Worm (Caenorhabditis elegans): ENCODE data around the gene dnj-18.

Gene dnj-18

ce11 chrIII:4653912-4654311, 44.0 kb upstream of the dnj-18 start (continued):
- TF ChIP-seq daf-16 (GFP tag; optimal IDR thresholded peaks at IDR 0.05) (peak in 1 of 2 experiments; percentile 44), daf-16 (tag; optimal IDR thresholded peaks at IDR 0.05) (no peak), T26A8.4 (GFP tag; IDR thresholded peaks at IDR 0.05) (no peak), nhr-10 (tag; optimal IDR thresholded peaks at IDR 0.05) (no peak)

ce11 chrIII:4655402-4655801, 42.5 kb upstream of the dnj-18 start, which contains the start of gene T23F11.2:
Gene T23F11.2 (minus strand): TSS chrIII:4655502.
- no peak for TF ChIP-seq hlh-11 (tag; optimal IDR thresholded peaks at IDR 0.05)
- no peak for TF ChIP-seq F26F4.8 (GFP tag; conservative IDR thresholded peaks at IDR 0.05)
- TF ChIP-seq snpc-1.2 (GFP tag; IDR thresholded peaks at IDR 0.05), result no peak
- no peak for TF ChIP-seq madf-9 (GFP tag; conservative IDR thresholded peaks at IDR 0.05)
- no peak for TF ChIP-seq Y5F2A.4 (GFP tag; optimal IDR thresholded peaks at IDR 0.05)
- TF ChIP-seq daf-16 (GFP tag; optimal IDR thresholded peaks at IDR 0.05), result no peak
- no peak for TF ChIP-seq daf-16 (tag; optimal IDR thresholded peaks at IDR 0.05)
- no peak for TF ChIP-seq lin-15B (tag; optimal IDR thresholded peaks at IDR 0.05)
- TF ChIP-seq ZK337.2 (GFP tag; IDR thresholded peaks at IDR 0.05), result no peak
- TF ChIP-seq ceh-28 (tag; optimal IDR thresholded peaks at IDR 0.05), result no peak
- TF ChIP-seq dmd-9 (GFP tag; IDR thresholded peaks at IDR 0.05), result no peak
- TF ChIP-seq lsy-2 (tag; optimal IDR thresholded peaks at IDR 0.05), result no peak

ce11 chrIII:4656415-4656814, 41.5 kb upstream of the dnj-18 start:
- TF ChIP-seq ceh-20 (GFP tag; IDR thresholded peaks at IDR 0.05) (0 out of 2 replicates have a peak, but pooled peaks have one; percentile 53), hlh-30 (tag; optimal IDR thresholded peaks at IDR 0.05; ENCODE audit: insufficient read depth) (peak; percentile 81), skn-1 (tag; optimal IDR thresholded peaks at IDR 0.05) (no peak), nhr-25 (tag; optimal IDR thresholded peaks at IDR 0.05; ENCODE audit: borderline replicate concordance, insufficient read depth) (no peak), sdz-12 (GFP tag; optimal IDR thresholded peaks at IDR 0.05) (no peak), ceh-32 (tag; optimal IDR thresholded peaks at IDR 0.05; ENCODE audit: poor library complexity) (no peak), pqm-1 (tag; optimal IDR thresholded peaks at IDR 0.05) (no peak), zfp-2 (tag; optimal IDR thresholded peaks at IDR 0.05) (no peak), fkh-10 (GFP tag; optimal IDR thresholded peaks at IDR 0.05) (peak; percentile 62), Y48G9A.11 (GFP tag; IDR thresholded peaks at IDR 0.05) (no peak), fos-1 (tag; optimal IDR thresholded peaks at IDR 0.05) (no peak), ceh-28 (tag; optimal IDR thresholded peaks at IDR 0.05) (peak; percentile 53), nhr-102 (tag; optimal IDR thresholded peaks at IDR 0.05) (no peak), egl-27 (tag; optimal IDR thresholded peaks at IDR 0.05) (no peak), ceh-44 (GFP tag; IDR thresholded peaks at IDR 0.05) (no peak), snpc-1.2 (GFP tag; IDR thresholded peaks at IDR 0.05) (no peak), madf-5 (GFP tag; IDR thresholded peaks at IDR 0.05) (no peak), mdl-1 (tag; optimal IDR thresholded peaks at IDR 0.05) (peak in 1 of 2 experiments; percentile 65), daf-16 (GFP tag; optimal IDR thresholded peaks at IDR 0.05) (no peak), daf-16 (tag; optimal IDR thresholded peaks at IDR 0.05) (no peak), vab-7 (GFP tag; IDR thresholded peaks at IDR 0.05) (no peak), zag-1 (tag; optimal IDR thresholded peaks at IDR 0.05) (no peak), daf-19 (GFP tag; conservative IDR thresholded peaks at IDR 0.05) (no peak), lin-29 (GFP tag; IDR thresholded peaks at IDR 0.05) (no peak), lin-13 (GFP tag; optimal IDR thresholded peaks at IDR 0.05) (no peak), cey-2 (tag; optimal IDR thresholded peaks at IDR 0.05; ENCODE audit: borderline replicate concordance, insufficient read depth) (no peak), zip-2 (tag; optimal IDR thresholded peaks at IDR 0.05) (no peak), ceh-82 (tag; optimal IDR thresholded peaks at IDR 0.05) (no peak), hmg-1.1 (GFP tag; IDR thresholded peaks at IDR 0.05) (peak; percentile 73), dmd-9 (GFP tag; IDR thresholded peaks at IDR 0.05) (no peak), F49E8.2 (tag; optimal IDR thresholded peaks at IDR 0.05; ENCODE audit: borderline replicate concordance) (no peak), ces-1 (GFP tag; optimal IDR thresholded peaks at IDR 0.05) (no peak), pha-4 (GFP tag; IDR thresholded peaks at IDR 0.05) (no peak; the same call in 1 of the 2 replicates), pha-4 (tag; optimal IDR thresholded peaks at IDR 0.05) (no peak), daf-8 (GFP tag; IDR thresholded peaks at IDR 0.05) (no peak), jun-1 (tag; optimal IDR thresholded peaks at IDR 0.05) (no peak), nhr-237 (tag; optimal IDR thresholded peaks at IDR 0.05) (no peak), ama-1 (optimal IDR thresholded peaks at IDR 0.05) (no peak), nhr-41 (GFP tag; IDR thresholded peaks at IDR 0.05) (no peak)
